Worm (Caenorhabditis elegans): ENCODE results near the gene F48G7.9.

DNA sequence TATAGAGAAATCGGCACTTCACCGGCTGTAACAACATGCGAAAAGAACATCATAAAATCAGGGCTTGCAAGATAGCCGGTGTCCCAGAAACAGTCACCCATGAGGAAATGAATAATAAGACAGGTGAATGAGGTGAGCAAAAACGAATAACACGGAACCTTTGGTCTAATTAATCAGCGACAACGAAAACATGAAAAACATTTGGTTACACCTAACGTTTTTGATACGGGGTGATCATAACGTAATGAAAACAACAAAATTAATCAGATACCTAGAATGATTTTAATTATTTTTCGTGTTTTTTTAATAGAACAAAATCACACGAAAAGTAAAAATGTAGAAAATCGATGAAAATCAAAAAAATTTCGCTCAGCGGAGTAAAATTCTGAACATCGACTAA is 27.4 kb upstream of the F48G7.9 start, which contains the start of gene srh-245:
- TF ChIP-seq fos-1 (tag; optimal IDR thresholded peaks at IDR 0.05) (no peak), mab-5 (tag; optimal IDR thresholded peaks at IDR 0.05) (no peak), ztf-11 (tag; optimal IDR thresholded peaks at IDR 0.05) (no peak), dmd-4 (tag; optimal IDR thresholded peaks at IDR 0.05) (no peak), ceh-82 (tag; optimal IDR thresholded peaks at IDR 0.05) (no peak), nhr-237 (tag; optimal IDR thresholded peaks at IDR 0.05) (no peak), ZK546.5 (tag; optimal IDR thresholded peaks at IDR 0.05) (no peak), aly-2 (tag; optimal IDR thresholded peaks at IDR 0.05) (no peak), lin-13 (GFP tag; optimal IDR thresholded peaks at IDR 0.05) (no peak), snpc-4 (tag; optimal IDR thresholded peaks at IDR 0.05) (no peak), alr-1 (tag; optimal IDR thresholded peaks at IDR 0.05) (no peak), ceh-16 (tag; optimal IDR thresholded peaks at IDR 0.05) (no peak), egl-27 (tag; optimal IDR thresholded peaks at IDR 0.05) (no peak)

All from whole organism, L2 larva.